Fruit fly (Drosophila melanogaster): ENCODE data around the gene CG34452.

Gene CG34452

DNA sequence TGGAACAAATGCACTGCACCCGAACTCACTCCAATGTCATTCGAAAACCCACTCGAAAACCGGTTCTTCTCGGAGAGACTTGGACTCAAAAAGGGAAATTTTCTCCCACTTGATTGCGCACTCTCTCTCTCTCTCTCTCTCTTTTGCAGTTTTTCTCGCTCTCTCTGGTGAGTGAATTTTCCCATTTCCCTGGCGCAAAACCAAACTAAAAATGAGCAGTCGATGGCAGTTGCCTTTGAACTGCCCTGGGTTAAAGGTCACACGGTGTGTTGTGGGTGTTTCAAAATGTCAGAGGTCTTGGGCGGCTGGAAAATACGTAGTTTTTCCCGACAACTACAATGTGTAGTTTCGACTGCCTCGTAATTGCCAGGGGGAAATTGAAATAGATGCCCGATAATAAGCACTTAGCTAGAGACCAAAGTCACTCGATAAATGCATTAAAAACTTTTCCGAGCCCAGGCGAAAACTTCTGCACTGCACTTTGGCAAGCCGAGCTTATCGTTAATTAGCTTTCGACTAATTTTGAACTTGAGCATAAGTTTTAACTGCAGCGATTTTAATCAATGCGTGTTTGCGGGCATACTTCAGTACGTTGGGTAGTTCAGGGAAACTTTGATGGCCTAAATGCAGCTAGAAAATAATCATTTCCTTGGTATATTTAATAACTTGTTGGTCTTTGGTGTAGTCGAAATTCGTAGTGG is 41.8 kb upstream of the CG34452 start (continued):
- TF ChIP-seq CG42726 (GFP tag; IDR thresholded peaks at IDR 0.05; ENCODE audit: partially characterized antibody) (peak; percentile 63; the same call in 1 of the 2 replicates), insv (GFP tag; optimal IDR thresholded peaks at IDR 0.05) (no peak), Scr (GFP tag; IDR thresholded peaks at IDR 0.05; ENCODE audit: partially characterized antibody) (peak; percentile 53), MBD-R2 (GFP tag; IDR thresholded peaks at IDR 0.05) (no peak), kni (GFP tag; optimal IDR thresholded peaks at IDR 0.05) (peak; percentile 41), Abd-B (GFP tag; optimal IDR thresholded peaks at IDR 0.05) (no peak), E2f2 (GFP tag; IDR thresholded peaks at IDR 0.05) (0 out of 2 replicates have a peak, but pooled peaks have one; percentile 15), tio (GFP tag; optimal IDR thresholded peaks at IDR 0.05) (no peak), zfh2 (GFP tag; optimal IDR thresholded peaks at IDR 0.05) (no peak), gem (tag; optimal IDR thresholded peaks at IDR 0.05) (no peak), prd (optimal IDR thresholded peaks at IDR 0.05) (no peak), prd (GFP tag; IDR thresholded peaks at IDR 0.05) (no peak), CG14710 (tag; optimal IDR thresholded peaks at IDR 0.05) (no peak), CG1529 (GFP tag; optimal IDR thresholded peaks at IDR 0.05) (no peak), CHES-1-like (GFP tag; optimal IDR thresholded peaks at IDR 0.05) (no peak), CoRest (tag; optimal IDR thresholded peaks at IDR 0.05) (no peak), gcm (GFP tag; optimal IDR thresholded peaks at IDR 0.05) (peak; percentile 44), CG7786 (GFP tag; optimal IDR thresholded peaks at IDR 0.05) (no peak), nau (GFP tag; optimal IDR thresholded peaks at IDR 0.05) (no peak), fd102C (GFP tag; optimal IDR thresholded peaks at IDR 0.05) (peak; percentile 12), tll (GFP tag; optimal IDR thresholded peaks at IDR 0.05) (peak in 1 of 2 experiments; percentile 17), CG18764 (GFP tag; optimal IDR thresholded peaks at IDR 0.05) (no peak), HLH54F (GFP tag; optimal IDR thresholded peaks at IDR 0.05) (no peak), CG18599 (GFP tag; optimal IDR thresholded peaks at IDR 0.05) (no peak), NK7.1 (GFP tag; optimal IDR thresholded peaks at IDR 0.05) (no peak), tna (GFP tag; IDR thresholded peaks at IDR 0.05; ENCODE audit: partially characterized antibody) (no peak), pum (GFP tag; optimal IDR thresholded peaks at IDR 0.05) (no peak), mirr (GFP tag; optimal IDR thresholded peaks at IDR 0.05) (peak; percentile 24), fd96Cb (tag; optimal IDR thresholded peaks at IDR 0.05) (no peak), rib (GFP tag; IDR thresholded peaks at IDR 0.05) (no peak), CG8388 (GFP tag; optimal IDR thresholded peaks at IDR 0.05) (no peak), dmrt99B (tag; optimal IDR thresholded peaks at IDR 0.05) (no peak), ato (GFP tag; IDR thresholded peaks at IDR 0.05; ENCODE audit: partially characterized antibody) (peak; percentile 24; the same call in 1 of the 2 replicates), sug (tag; optimal IDR thresholded peaks at IDR 0.05) (no peak), CG33213 (GFP tag; optimal IDR thresholded peaks at IDR 0.05) (no peak), jing (GFP tag; optimal IDR thresholded peaks at IDR 0.05) (peak; percentile 48), CG3163 (GFP tag; optimal IDR thresholded peaks at IDR 0.05) (peak; percentile 15), CG1024 (GFP tag; IDR thresholded peaks at IDR 0.05) (0 out of 2 replicates have a peak, but pooled peaks have one; percentile 7), CG14860 (GFP tag; IDR thresholded peaks at IDR 0.05; ENCODE audit: partially characterized antibody) (no peak), Spps (tag; optimal IDR thresholded peaks at IDR 0.05) (no peak), CG6175 (GFP tag; IDR thresholded peaks at IDR 0.05) (no peak), CG11723 (GFP tag; optimal IDR thresholded peaks at IDR 0.05) (no peak), cad (GFP tag; optimal IDR thresholded peaks at IDR 0.05) (no peak), CG14965 (GFP tag; optimal IDR thresholded peaks at IDR 0.05; ENCODE audit: borderline replicate concordance) (no peak), CG10654 (GFP tag; optimal IDR thresholded peaks at IDR 0.05) (no peak), CG3847 (GFP tag; IDR thresholded peaks at IDR 0.05) (no peak), CG11093 (GFP tag; IDR thresholded peaks at IDR 0.05) (no peak), pb (GFP tag; optimal IDR thresholded peaks at IDR 0.05) (no peak), cg (GFP tag; optimal IDR thresholded peaks at IDR 0.05) (no peak)
